Worm (Caenorhabditis elegans) whole organism, mixed stage, embryonic: ENCODE measurements around the gene Y49F6C.6.

Experiments
- M03D4.4 ChIP-seq: sonication (generic microtip); optimal IDR thresholded peaks from 2 replicates; lab custom pipeline; 2017; ENCODE audit warnings: mild to moderate bottlenecking, missing genetic modification characterization, missing compliant biosample characterization
- bed-3 ChIP-seq: fragments of 200-800 bp; sonication (Bioruptor generic); optimal IDR thresholded peaks from 3 replicates; lab custom pipeline; 2018; ENCODE audit warnings: mild to moderate bottlenecking, missing genetic modification characterization, moderate library complexity, missing compliant biosample characterization
- ceh-39 ChIP-seq: fragments of 150-350 bp; optimal IDR thresholded peaks from 2 replicates; lab custom pipeline; 2014; ENCODE audit warnings: missing biosample characterization, missing genetic modification characterization
- ceh-43 ChIP-seq: fragments of 200-800 bp; sonication (Bioruptor generic); optimal IDR thresholded peaks from 2 replicates; lab custom pipeline; 2018; ENCODE audit warnings: mild to moderate bottlenecking, missing genetic modification characterization, moderate library complexity, missing compliant biosample characterization
- ceh-83 ChIP-seq: fragments of 200-800 bp; sonication (Bioruptor generic); optimal IDR thresholded peaks from 2 replicates; lab custom pipeline; 2018; ENCODE audit warnings: mild to moderate bottlenecking, missing genetic modification characterization, missing compliant biosample characterization
- ces-1 ChIP-seq: fragments of 150-350 bp; optimal IDR thresholded peaks from 2 replicates; lab custom pipeline; 2014; ENCODE audit warnings: missing biosample characterization, missing genetic modification reagents, missing genetic modification characterization
- cnd-1 ChIP-seq: fragments of 200-800 bp; sonication (Bioruptor generic); optimal IDR thresholded peaks from 2 replicates; lab custom pipeline; 2018; ENCODE audit warnings: mild to moderate bottlenecking, missing genetic modification characterization, missing compliant biosample characterization
- drap-1 ChIP-seq: fragments of 200-800 bp; sonication (Bioruptor generic); optimal IDR thresholded peaks from 3 replicates; lab custom pipeline; 2018; ENCODE audit warnings: mild to moderate bottlenecking, missing genetic modification characterization, missing compliant biosample characterization
- elt-1 ChIP-seq: sonication (generic microtip); optimal IDR thresholded peaks from 2 replicates; lab custom pipeline; 2017; ENCODE audit warnings: missing genetic modification characterization, mild to moderate bottlenecking, missing compliant biosample characterization, antibody characterized with exemption, moderate library complexity, borderline replicate concordance; ENCODE audit not compliant: insufficient read depth
- elt-3 ChIP-seq: fragments of 150-350 bp; optimal IDR thresholded peaks from 2 replicates; lab custom pipeline; 2014; ENCODE audit warnings: missing biosample characterization, missing genetic modification characterization
- flh-1 ChIP-seq: fragments of 200-800 bp; sonication (Bioruptor generic); optimal IDR thresholded peaks from 2 replicates; lab custom pipeline; 2018; ENCODE audit warnings: mild to moderate bottlenecking, missing genetic modification characterization, moderate library complexity, missing compliant biosample characterization
- ham-2 ChIP-seq: fragments of 200-800 bp; sonication (Bioruptor generic); optimal IDR thresholded peaks from 2 replicates; lab custom pipeline; 2018; ENCODE audit warnings: mild to moderate bottlenecking, missing genetic modification characterization, missing compliant biosample characterization
- hlh-1 ChIP-seq: fragments of 150-350 bp; optimal IDR thresholded peaks from 2 replicates; lab custom pipeline; 2014; ENCODE audit warnings: missing biosample characterization, missing genetic modification reagents, missing genetic modification characterization
- lin-13 ChIP-seq: fragments of 150-350 bp; optimal IDR thresholded peaks from 2 replicates; lab custom pipeline; 2014; ENCODE audit warnings: missing biosample characterization, missing genetic modification characterization
- lin-32 ChIP-seq: fragments of 200-800 bp; sonication (Bioruptor generic); optimal IDR thresholded peaks from 2 replicates; lab custom pipeline; 2018; ENCODE audit warnings: mild to moderate bottlenecking, missing genetic modification characterization, missing compliant biosample characterization
- lsy-2 ChIP-seq: fragments of 150-350 bp; optimal IDR thresholded peaks from 2 replicates; lab custom pipeline; 2014; ENCODE audit warnings: missing biosample characterization, missing genetic modification characterization
- mep-1 ChIP-seq: fragments of 150-350 bp; optimal IDR thresholded peaks from 2 replicates; lab custom pipeline; 2017; ENCODE audit warnings: missing biosample characterization, missing genetic modification reagents, missing genetic modification characterization, inconsistent platforms
- mls-2 ChIP-seq: sonication (generic microtip); optimal IDR thresholded peaks from 2 replicates; lab custom pipeline; 2016; ENCODE audit warnings: mild to moderate bottlenecking, missing genetic modification characterization, moderate library complexity, missing compliant biosample characterization
- nhr-12 ChIP-seq: fragments of 150-350 bp; optimal IDR thresholded peaks from 2 replicates; lab custom pipeline; 2014; ENCODE audit warnings: missing biosample characterization, missing genetic modification characterization
- nhr-2 ChIP-seq: fragments of 150-350 bp; optimal IDR thresholded peaks from 2 replicates; lab custom pipeline; 2014; ENCODE audit warnings: missing biosample characterization, missing genetic modification characterization
- nhr-237 ChIP-seq: fragments of 150-350 bp; optimal IDR thresholded peaks from 2 replicates; lab custom pipeline; 2014; ENCODE audit warnings: missing biosample characterization, missing genetic modification characterization
- nhr-28 ChIP-seq: fragments of 150-350 bp; optimal IDR thresholded peaks from 2 replicates; lab custom pipeline; 2014; ENCODE audit warnings: missing biosample characterization, missing genetic modification characterization
- nhr-76 ChIP-seq: sonication (generic microtip); optimal IDR thresholded peaks from 2 replicates; lab custom pipeline; 2017; ENCODE audit warnings: missing biosample characterization, missing genetic modification characterization
- sem-2 ChIP-seq: fragments of 200-800 bp; sonication (Bioruptor generic); optimal IDR thresholded peaks from 2 replicates; lab custom pipeline; 2018; ENCODE audit warnings: mild to moderate bottlenecking, missing genetic modification characterization, missing compliant biosample characterization
- snpc-4 ChIP-seq: fragments of 150-350 bp; optimal IDR thresholded peaks from 2 replicates; lab custom pipeline; 2014; ENCODE audit warnings: missing biosample characterization, missing genetic modification characterization
- sptf-1 ChIP-seq: sonication (generic microtip); optimal IDR thresholded peaks from 2 replicates; lab custom pipeline; 2017; ENCODE audit warnings: mild to moderate bottlenecking, missing genetic modification characterization, moderate library complexity, missing compliant biosample characterization
- tbx-8 ChIP-seq: fragments of 200-800 bp; sonication (Bioruptor generic); optimal IDR thresholded peaks from 2 replicates; lab custom pipeline; 2018; ENCODE audit warnings: mild to moderate bottlenecking, missing genetic modification characterization, moderate library complexity, missing compliant biosample characterization
- unc-39 ChIP-seq: fragments of 150-350 bp; optimal IDR thresholded peaks from 2 replicates; lab custom pipeline; 2014; ENCODE audit warnings: missing biosample characterization, missing genetic modification characterization
- unc-62 ChIP-seq: fragments of 150-350 bp; optimal IDR thresholded peaks from 2 replicates; lab custom pipeline; 2014; ENCODE audit warnings: missing biosample characterization, missing genetic modification reagents, missing genetic modification characterization
- zip-8 ChIP-seq: fragments of 150-350 bp; optimal IDR thresholded peaks from 2 replicates; lab custom pipeline; 2014; ENCODE audit warnings: missing biosample characterization, missing genetic modification characterization
- ztf-11 ChIP-seq: fragments of 150-350 bp; optimal IDR thresholded peaks from 2 replicates; lab custom pipeline; 2014; ENCODE audit warnings: missing biosample characterization, missing genetic modification characterization

Y49F6C.6 gene

ce11 chrII:3367100-3367499 is at the start of gene Y49F6C.6:
Gene Y49F6C.6, minus strand, starts transcription at chrII:3367200.
- TF ChIP-seq flh-1 (GFP tag; lab: Kevin White, UChicago) (no peak), ztf-11 (tag; lab: Kevin White, UChicago) (no peak), nhr-2 (tag; lab: Kevin White, UChicago) (no peak), mep-1 (no peak), lin-32 (GFP tag; lab: Kevin White, UChicago) (no peak), drap-1 (GFP tag; lab: Kevin White, UChicago) (no peak), ces-1 (GFP tag; lab: Kevin White, UChicago) (no peak), hlh-1 (tag; lab: Kevin White, UChicago) (no peak), ham-2 (GFP tag; lab: Kevin White, UChicago) (no peak), sem-2 (GFP tag; lab: Kevin White, UChicago) (no peak), unc-39 (tag; lab: Kevin White, UChicago) (no peak), nhr-28 (tag; lab: Kevin White, UChicago) (no peak)

- TF ChIP-seq ztf-11 (tag; lab: Kevin White, UChicago) (no peak), ceh-83 (GFP tag; lab: Kevin White, UChicago) (no peak), nhr-12 (tag; lab: Kevin White, UChicago) (no peak), lsy-2 (no peak), tbx-8 (no peak), cnd-1 (tag; lab: Kevin White, UChicago) (no peak), zip-8 (tag; lab: Kevin White, UChicago) (no peak)
Measured at ce11 chrII:3416528-3416927, 49.5 kb upstream of the Y49F6C.6 start, which contains the start of gene nep-6. Gene nep-6, plus strand, starts transcription at chrII:3416828.

- TF ChIP-seq ceh-83 (GFP tag; lab: Kevin White, UChicago), result no peak
- TF ChIP-seq elt-1 (tag; lab: Kevin White, UChicago), result no peak
- TF ChIP-seq nhr-237 (tag; lab: Kevin White, UChicago), result no peak
- TF ChIP-seq nhr-2 (tag; lab: Kevin White, UChicago), result no peak
- TF ChIP-seq snpc-4 (tag; lab: Kevin White, UChicago), result no peak
- TF ChIP-seq lin-32 (GFP tag; lab: Kevin White, UChicago), result no peak
- no peak for TF ChIP-seq unc-62 (GFP tag; lab: Kevin White, UChicago)
- no peak for TF ChIP-seq cnd-1 (tag; lab: Kevin White, UChicago)
- TF ChIP-seq ceh-43, result no peak
- no peak for TF ChIP-seq ztf-11 (tag; lab: Kevin White, UChicago)
- TF ChIP-seq M03D4.4, result no peak
- TF ChIP-seq nhr-12 (tag; lab: Kevin White, UChicago), result no peak
- no peak for TF ChIP-seq mls-2 (tag; lab: Kevin White, UChicago)
- TF ChIP-seq unc-39 (tag; lab: Kevin White, UChicago), result no peak
- no peak for TF ChIP-seq mep-1
- TF ChIP-seq drap-1 (GFP tag; lab: Kevin White, UChicago), result no peak
- TF ChIP-seq lin-13 (tag; lab: Kevin White, UChicago), result no peak
- TF ChIP-seq nhr-76 (tag; lab: Kevin White, UChicago), result no peak
- TF ChIP-seq sem-2 (GFP tag; lab: Kevin White, UChicago), result no peak
Measured at ce11 chrII:3414383-3414910, 47.4 kb upstream of the Y49F6C.6 start, which contains the start of the genes F18A12.7 and F18A12.2. Gene F18A12.7, minus strand, starts transcription at chrII:3414483. Gene F18A12.2, plus strand, starts transcription at chrII:3414860.

ce11 chrII:3403535-3403934 is 36.5 kb upstream of the Y49F6C.6 start, which contains the start of gene nep-8:
Gene nep-8, plus strand, starts transcription at chrII:3403835.
- TF ChIP-seq tbx-8, result no peak
- no peak for TF ChIP-seq bed-3 (GFP tag; lab: Kevin White, UChicago)
- no peak for TF ChIP-seq mls-2 (tag; lab: Kevin White, UChicago)
- TF ChIP-seq drap-1 (GFP tag; lab: Kevin White, UChicago), result no peak
- TF ChIP-seq mep-1, result no peak
- TF ChIP-seq ceh-43, result no peak
- TF ChIP-seq unc-62 (GFP tag; lab: Kevin White, UChicago), result no peak
- no peak for TF ChIP-seq elt-1 (tag; lab: Kevin White, UChicago)
- TF ChIP-seq lin-32 (GFP tag; lab: Kevin White, UChicago), result no peak
- TF ChIP-seq nhr-2 (tag; lab: Kevin White, UChicago), result no peak
- no peak for TF ChIP-seq M03D4.4
- no peak for TF ChIP-seq sptf-1 (tag; lab: Kevin White, UChicago)
- TF ChIP-seq ztf-11 (tag; lab: Kevin White, UChicago), result no peak
- no peak for TF ChIP-seq ces-1 (GFP tag; lab: Kevin White, UChicago)
- no peak for TF ChIP-seq elt-3 (tag; lab: Kevin White, UChicago)
- TF ChIP-seq ceh-39, result no peak
- no peak for TF ChIP-seq cnd-1 (tag; lab: Kevin White, UChicago)
- no peak for TF ChIP-seq zip-8 (tag; lab: Kevin White, UChicago)
- no peak for TF ChIP-seq hlh-1 (tag; lab: Kevin White, UChicago)
- TF ChIP-seq unc-39 (tag; lab: Kevin White, UChicago), result no peak
